Fruit fly (Drosophila melanogaster) whole organism, embryonic: ENCODE measurements around the gene CG14882.

Experiments
- CG11504 ChIP-seq: fragments of 200-800 bp; sonication (Bioruptor generic); optimal IDR thresholded peaks from 3 replicates; lab custom pipeline; 2019; ENCODE audit warnings: missing biosample characterization, mild to moderate bottlenecking, missing genetic modification characterization, moderate library complexity
- CG16813 ChIP-seq: fragments of 200-800 bp; sonication (Bioruptor generic); IDR thresholded peaks from 3 replicates; pipeline ENCODE4 v1.3.6; 2022; ENCODE audit warnings: missing biosample characterization, missing genetic modification characterization; ENCODE audit not compliant: partially characterized antibody
- CG2199 ChIP-seq: fragments of 200-800 bp; sonication (Bioruptor generic); IDR thresholded peaks from 3 replicates; pipeline ENCODE4 v1.3.6; 2022; ENCODE audit warnings: missing biosample characterization, missing genetic modification characterization
- CG2712 ChIP-seq: fragments of 200-800 bp; optimal IDR thresholded peaks from 3 replicates; lab custom pipeline; 2019; ENCODE audit warnings: missing biosample characterization, mild to moderate bottlenecking, missing genetic modification characterization, moderate library complexity
- CG31441 ChIP-seq: fragments of 200-800 bp; sonication (Bioruptor generic); IDR thresholded peaks from 2 replicates; pipeline ENCODE4 v1.3.6; 2022; ENCODE audit warnings: missing biosample characterization, missing genetic modification characterization
- CG3407 ChIP-seq: fragments of 200-800 bp; sonication (Bioruptor generic); optimal IDR thresholded peaks from 2 replicates; lab custom pipeline; 2018; ENCODE audit warnings: missing biosample characterization, mild to moderate bottlenecking, missing genetic modification characterization
- CG8478 ChIP-seq: fragments of >200 bp; optimal IDR thresholded peaks from 2 replicates; lab custom pipeline; 2018
- D ChIP-seq, 2 experiments: fragments of 200-800 bp in 1 of 2; fragments of >200 bp in 1 of 2; sonication (Bioruptor generic) in 1 of 2; optimal IDR thresholded peaks; 2 replicates in 1 of 2; 3 replicates in 1 of 2; lab custom pipeline; 2017; ENCODE audit warnings: mild to moderate bottlenecking in 1 of 2, missing biosample characterization in 1 of 2, missing genetic modification characterization in 1 of 2, missing genetic modification reagents in 1 of 2
- Dek ChIP-seq: fragments of 200-800 bp; sonication (Bioruptor generic); optimal IDR thresholded peaks from 3 replicates; lab custom pipeline; 2019; ENCODE audit warnings: missing biosample characterization, mild to moderate bottlenecking, missing genetic modification characterization, moderate library complexity
- E2f1 ChIP-seq: fragments of 200-800 bp; sonication (Bioruptor generic); IDR thresholded peaks from 2 replicates; pipeline ENCODE4 v1.3.6; 2022; ENCODE audit warnings: missing biosample characterization, missing genetic modification characterization
- Fer2 ChIP-seq: fragments of 200-800 bp; sonication (Bioruptor generic); optimal IDR thresholded peaks from 2 replicates; lab custom pipeline; 2018; ENCODE audit warnings: missing biosample characterization, mild to moderate bottlenecking, missing genetic modification characterization, moderate library complexity
- Hr3 ChIP-seq: fragments of 200-800 bp; sonication (Bioruptor generic); optimal IDR thresholded peaks from 3 replicates; lab custom pipeline; 2016; ENCODE audit warnings: missing biosample characterization, missing genetic modification characterization
- Lhr ChIP-seq: fragments of 200-800 bp; sonication (Bioruptor generic); optimal IDR thresholded peaks from 3 replicates; lab custom pipeline; 2017; ENCODE audit warnings: mild to moderate bottlenecking, missing biosample characterization, missing genetic modification reagents, missing genetic modification characterization
- MESR4 ChIP-seq: fragments of 200-800 bp; sonication (Bioruptor generic); optimal IDR thresholded peaks from 2 replicates; lab custom pipeline; 2018; ENCODE audit warnings: missing biosample characterization, mild to moderate bottlenecking, missing genetic modification characterization, moderate library complexity
- Max ChIP-seq: fragments of 200-800 bp; sonication (Bioruptor generic); optimal IDR thresholded peaks from 2 replicates; lab custom pipeline; 2016; ENCODE audit warnings: missing biosample characterization, mild to moderate bottlenecking, missing genetic modification characterization
- Nf-YB ChIP-seq: fragments of 200-800 bp; sonication (Bioruptor generic); optimal IDR thresholded peaks from 3 replicates; lab custom pipeline; 2019; ENCODE audit warnings: missing biosample characterization, mild to moderate bottlenecking, missing genetic modification characterization, moderate library complexity
- Nf-YC ChIP-seq: fragments of 200-800 bp; optimal IDR thresholded peaks from 3 replicates; lab custom pipeline; 2019; ENCODE audit warnings: missing biosample characterization, mild to moderate bottlenecking, missing genetic modification characterization, moderate library complexity
- Ravus ChIP-seq: fragments of 200-800 bp; sonication (Bioruptor generic); IDR thresholded peaks from 2 replicates; pipeline ENCODE4 v1.3.6; 2022; ENCODE audit warnings: missing biosample characterization, missing genetic modification characterization
- ara ChIP-seq: fragments of 200-800 bp; sonication (Bioruptor generic); IDR thresholded peaks from 2 replicates; pipeline ENCODE4 v1.3.6; 2022; ENCODE audit warnings: missing biosample characterization, missing genetic modification characterization
- ase ChIP-seq: fragments of 200-800 bp; sonication (Bioruptor generic); IDR thresholded peaks from 3 replicates; pipeline ENCODE4 v1.3.6; 2022; ENCODE audit warnings: missing biosample characterization, missing genetic modification characterization
- caup ChIP-seq: fragments of 200-800 bp; sonication (Bioruptor generic); optimal IDR thresholded peaks from 3 replicates; lab custom pipeline; 2017; ENCODE audit warnings: missing biosample characterization, mild to moderate bottlenecking, missing genetic modification characterization, moderate library complexity; ENCODE audit not compliant: severe bottlenecking
- chif ChIP-seq, 2 experiments: fragments of 200-800 bp; sonication (Bioruptor generic); optimal IDR thresholded peaks; 3 replicates each; lab custom pipeline; 2016; ENCODE audit warnings: missing biosample characterization in 2 of 2, missing genetic modification characterization in 2 of 2
- chn ChIP-seq: fragments of 200-800 bp; sonication (Bioruptor generic); optimal IDR thresholded peaks from 2 replicates; lab custom pipeline; 2016; ENCODE audit warnings: missing biosample characterization, missing genetic modification characterization
- crol ChIP-seq: fragments of 200-800 bp; sonication (Bioruptor generic); IDR thresholded peaks from 2 replicates; pipeline ENCODE4 v1.3.6; 2022; ENCODE audit warnings: missing biosample characterization, missing genetic modification characterization
- danr ChIP-seq: fragments of 200-800 bp; sonication (Bioruptor generic); IDR thresholded peaks from 2 replicates; pipeline ENCODE4 v1.3.6; 2022; ENCODE audit warnings: missing biosample characterization, missing genetic modification characterization
- ewg ChIP-seq: fragments of 200-800 bp; sonication (Bioruptor generic); optimal IDR thresholded peaks from 3 replicates; lab custom pipeline; 2017; ENCODE audit warnings: mild to moderate bottlenecking, missing biosample characterization, missing genetic modification reagents, missing genetic modification characterization
- fd102C ChIP-seq: fragments of 200-800 bp; sonication (Bioruptor generic); optimal IDR thresholded peaks from 2 replicates; lab custom pipeline; 2018; ENCODE audit warnings: missing biosample characterization, mild to moderate bottlenecking, missing genetic modification characterization, moderate library complexity
- ftz-f1 ChIP-seq: fragments of 200-800 bp; sonication (Bioruptor generic); optimal IDR thresholded peaks from 2 replicates; lab custom pipeline; 2016; ENCODE audit warnings: missing biosample characterization, missing genetic modification characterization
- hb ChIP-seq: fragments of 200-800 bp; sonication (Bioruptor generic); IDR thresholded peaks from 3 replicates; pipeline ENCODE4 v1.3.6; 2022; ENCODE audit warnings: missing biosample characterization, missing genetic modification characterization; ENCODE audit not compliant: partially characterized antibody
- knrl ChIP-seq: fragments of 200-800 bp; sonication (Bioruptor generic); IDR thresholded peaks from 3 replicates; pipeline ENCODE4 v1.3.6; 2022; ENCODE audit warnings: missing biosample characterization, missing genetic modification characterization; ENCODE audit not compliant: partially characterized antibody
- lilli ChIP-seq: fragments of 200-800 bp; sonication (Bioruptor generic); optimal IDR thresholded peaks from 3 replicates; lab custom pipeline; 2016; ENCODE audit warnings: missing biosample characterization, missing genetic modification characterization
- mld ChIP-seq: fragments of 200-800 bp; sonication (Bioruptor generic); IDR thresholded peaks from 3 replicates; pipeline ENCODE4 v1.3.6; 2022; ENCODE audit warnings: missing biosample characterization, missing genetic modification characterization; ENCODE audit not compliant: partially characterized antibody
- pho ChIP-seq: fragments of 200-800 bp; sonication (Bioruptor generic); optimal IDR thresholded peaks from 2 replicates; lab custom pipeline; 2016; ENCODE audit warnings: missing biosample characterization, missing genetic modification characterization
- pros ChIP-seq: fragments of 200-800 bp; sonication (Bioruptor generic); optimal IDR thresholded peaks from 3 replicates; lab custom pipeline; 2019; ENCODE audit warnings: missing biosample characterization, mild to moderate bottlenecking, missing genetic modification characterization, moderate library complexity
- rib ChIP-seq: fragments of 200-800 bp; sonication (Bioruptor generic); IDR thresholded peaks from 2 replicates; pipeline ENCODE4 v1.3.6; 2022; ENCODE audit warnings: missing biosample characterization, missing genetic modification characterization
- sens ChIP-seq: fragments of 200-800 bp; sonication (Bioruptor generic); peaks from one replicate; lab custom pipeline; 2016; ENCODE audit warnings: missing biosample characterization, missing genetic modification characterization
- sens-2 ChIP-seq: fragments of 200-800 bp; sonication (Bioruptor generic); IDR thresholded peaks from 2 replicates; pipeline ENCODE4 v1.3.6; 2022; ENCODE audit warnings: missing biosample characterization, missing genetic modification characterization
- sim ChIP-seq: fragments of 200-800 bp; sonication (Bioruptor generic); IDR thresholded peaks from 2 replicates; pipeline ENCODE4 v1.3.6; 2022; ENCODE audit warnings: missing biosample characterization, missing genetic modification characterization
- sima ChIP-seq: fragments of 200-800 bp; sonication (Bioruptor generic); optimal IDR thresholded peaks from 2 replicates; lab custom pipeline; 2016; ENCODE audit warnings: missing biosample characterization, missing genetic modification characterization
- sna ChIP-seq: fragments of 200-800 bp; sonication (Bioruptor generic); IDR thresholded peaks from 2 replicates; pipeline ENCODE4 v1.3.6; 2022; ENCODE audit warnings: missing biosample characterization, missing genetic modification characterization; ENCODE audit not compliant: partially characterized antibody
- trem ChIP-seq: fragments of 200-800 bp; optimal IDR thresholded peaks from 3 replicates; lab custom pipeline; 2019; ENCODE audit warnings: missing biosample characterization, mild to moderate bottlenecking, missing genetic modification characterization, moderate library complexity
- z ChIP-seq: fragments of 200-800 bp; sonication (Bioruptor generic); IDR thresholded peaks from 3 replicates; pipeline ENCODE4 v1.3.6; 2022; ENCODE audit warnings: missing biosample characterization, missing genetic modification characterization

CG14882 gene

DNA sequence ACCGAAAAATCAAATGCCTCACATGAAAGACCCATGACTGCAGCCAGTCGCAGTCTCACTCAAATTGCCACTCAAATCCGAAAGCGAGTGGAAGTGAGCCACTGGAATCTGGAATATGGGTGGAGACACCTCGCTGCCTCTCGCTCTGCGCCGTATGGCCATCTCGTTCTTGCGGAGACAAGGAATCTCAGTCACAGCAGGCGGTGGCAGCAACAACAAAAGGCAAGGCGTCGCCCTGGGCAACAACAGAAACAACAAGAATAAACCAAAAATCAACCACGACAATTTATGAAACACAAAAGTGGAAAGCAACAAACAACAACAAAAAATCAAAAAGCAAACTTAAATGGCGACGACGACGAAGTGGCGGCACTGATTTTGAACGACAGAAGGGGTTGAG, 19.7 kb upstream of the CG14882 start (continued):
- TF ChIP-seq ase (GFP tag; lab: Robert Waterston, UW) = no peak
- TF ChIP-seq CG16813 (GFP tag; lab: Robert Waterston, UW) = no peak
- no peak for TF ChIP-seq CG2712 (tag; lab: Kevin White, UChicago)
- TF ChIP-seq danr (GFP tag; lab: Robert Waterston, UW) = no peak
- no peak for TF ChIP-seq Max
- 0 out of 3 replicates have a peak, but pooled peaks have one; percentile 20 for TF ChIP-seq knrl (GFP tag; lab: Robert Waterston, UW)
- TF ChIP-seq Ravus (GFP tag; lab: Robert Waterston, UW) = no peak
- TF ChIP-seq E2f1 (GFP tag; lab: Robert Waterston, UW) = no peak
- TF ChIP-seq sna (GFP tag; lab: Robert Waterston, UW) = no peak
- peak; percentile 59 for TF ChIP-seq CG8478 (lab: Kevin White, UChicago)
- TF ChIP-seq chn = no peak
- no peak for TF ChIP-seq ftz-f1 (GFP tag; lab: Kevin White, UChicago)
- TF ChIP-seq CG11504 = no peak
- no peak for TF ChIP-seq lilli
- TF ChIP-seq CG3407 (GFP tag; lab: Kevin White, UChicago) = no peak
- TF ChIP-seq pho (GFP tag; lab: Kevin White, UChicago) = no peak
- TF ChIP-seq trem (tag; lab: Kevin White, UChicago) = no peak
- TF ChIP-seq Dek (tag; lab: Kevin White, UChicago) = no peak
- no peak for TF ChIP-seq chif (GFP tag; optimal IDR thresholded peaks at IDR 0.05; lab: Kevin White, UChicago)
- no peak for TF ChIP-seq CG2199 (GFP tag; lab: Robert Waterston, UW)
- TF ChIP-seq MESR4 (GFP tag; lab: Kevin White, UChicago) = no peak
- TF ChIP-seq ara (GFP tag; lab: Robert Waterston, UW) = no peak
- no peak for TF ChIP-seq caup
- TF ChIP-seq Nf-YB (GFP tag; lab: Kevin White, UChicago) = peak; percentile 93
- no peak for TF ChIP-seq mld (GFP tag; lab: Robert Waterston, UW)
- peak; percentile 74 for TF ChIP-seq pros (GFP tag; lab: Kevin White, UChicago)
- no peak for TF ChIP-seq sima (GFP tag; lab: Kevin White, UChicago)
- TF ChIP-seq hb (GFP tag; lab: Robert Waterston, UW) = no peak
- no peak for TF ChIP-seq D (optimal IDR thresholded peaks at IDR 0.05; lab: Kevin White, UChicago)
- peak; percentile 53 for TF ChIP-seq D (GFP tag; optimal IDR thresholded peaks at IDR 0.05; lab: Kevin White, UChicago)
- TF ChIP-seq Fer2 = no peak
- no peak for TF ChIP-seq Lhr (GFP tag; lab: Kevin White, UChicago)
- TF ChIP-seq Hr3 (GFP tag; lab: Kevin White, UChicago) = no peak

DNA sequence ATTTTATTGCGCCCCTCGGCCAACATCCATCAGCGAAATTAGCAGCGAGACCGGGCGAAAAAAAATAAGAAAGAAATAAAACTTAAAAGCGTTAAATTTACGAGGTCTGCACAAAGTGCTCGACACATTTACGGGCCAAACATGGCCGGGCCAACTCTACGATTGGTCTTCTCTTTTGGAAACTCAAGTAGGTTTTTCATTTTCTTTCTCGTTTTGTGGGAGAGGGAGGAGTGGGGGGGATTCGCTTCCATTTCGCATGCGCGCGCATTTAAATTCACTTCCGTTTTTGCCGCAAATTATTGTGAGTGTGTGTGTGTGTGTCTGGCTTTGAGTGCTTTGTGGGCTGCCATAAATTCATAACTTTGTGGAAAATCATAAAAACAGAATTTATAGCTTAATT, 15.5 kb upstream of the CG14882 start:
- peak; percentile 84 for TF ChIP-seq ewg (GFP tag; lab: Kevin White, UChicago)
- peak; percentile 7 for TF ChIP-seq sens
- peak; percentile 84 for TF ChIP-seq Nf-YC (tag; lab: Kevin White, UChicago)
- peak; percentile 31; the same call in 1 of the 2 replicates for TF ChIP-seq crol (GFP tag; lab: Robert Waterston, UW)
- TF ChIP-seq sim (GFP tag; lab: Robert Waterston, UW) = no peak
- no peak for TF ChIP-seq fd102C
- no peak for TF ChIP-seq sens-2 (GFP tag; lab: Robert Waterston, UW)
- TF ChIP-seq z (GFP tag; lab: Robert Waterston, UW) = peak; percentile 78
- no peak for TF ChIP-seq rib (GFP tag; lab: Robert Waterston, UW)
- peak; percentile 81 for TF ChIP-seq Nf-YB (GFP tag; lab: Kevin White, UChicago)
- no peak for TF ChIP-seq CG31441 (GFP tag; lab: Robert Waterston, UW)
- TF ChIP-seq, all 482 proteins: peak for 6
